Fruit fly (Drosophila melanogaster) whole organism, embryonic: ENCODE data around the gene CG10589.
A peak's percentile ranks its signal among the peaks of the same experiment; 100 is the strongest.

Experiments used
- Atf6 ChIP-seq: fragments of 200-800 bp; sonication (Bioruptor generic); IDR thresholded peaks from 2 replicates; pipeline ENCODE4 v1.3.6; 2022; ENCODE audit warnings: missing biosample characterization, missing genetic modification characterization
- CG12942 ChIP-seq: fragments of 200-800 bp; sonication (Bioruptor generic); optimal IDR thresholded peaks from 3 replicates; lab custom pipeline; 2016; ENCODE audit warnings: missing biosample characterization, missing genetic modification characterization
- CG14050 ChIP-seq: fragments of 200-800 bp; sonication (Bioruptor generic); IDR thresholded peaks from 3 replicates; pipeline ENCODE4 v1.3.6; 2022; ENCODE audit warnings: missing biosample characterization, missing genetic modification characterization
- CG14667 ChIP-seq: fragments of 200-800 bp; sonication (Bioruptor generic); IDR thresholded peaks from 2 replicates; pipeline ENCODE4 v1.3.6; 2022; ENCODE audit warnings: missing biosample characterization, missing genetic modification characterization
- CG15479 ChIP-seq: fragments of 200-800 bp; sonication (Bioruptor generic); optimal IDR thresholded peaks from 3 replicates; lab custom pipeline; 2019; ENCODE audit warnings: missing biosample characterization, mild to moderate bottlenecking, missing genetic modification characterization, moderate library complexity
- CG15696 ChIP-seq: fragments of 200-800 bp; sonication (Bioruptor generic); optimal IDR thresholded peaks from 2 replicates; lab custom pipeline; 2019; ENCODE audit warnings: missing biosample characterization, mild to moderate bottlenecking, missing genetic modification characterization, moderate library complexity
- CG1647 ChIP-seq: fragments of 200-800 bp; sonication (Bioruptor generic); optimal IDR thresholded peaks from 3 replicates; lab custom pipeline; 2016; ENCODE audit warnings: missing biosample characterization, missing genetic modification characterization
- CG17186 ChIP-seq: fragments of 200-800 bp; sonication (Bioruptor generic); optimal IDR thresholded peaks from 3 replicates; lab custom pipeline; 2017; ENCODE audit warnings: missing biosample characterization, missing genetic modification reagents, missing genetic modification characterization
- CG17328 ChIP-seq: fragments of 200-800 bp; sonication (Bioruptor generic); IDR thresholded peaks from 2 replicates; pipeline ENCODE4 v1.3.6; 2022; ENCODE audit warnings: missing biosample characterization, missing genetic modification characterization
- CG17361 ChIP-seq: fragments of 200-800 bp; sonication (Bioruptor generic); IDR thresholded peaks from 3 replicates; pipeline ENCODE4 v1.3.6; 2022; ENCODE audit warnings: missing biosample characterization, missing genetic modification characterization
- CG17829 ChIP-seq: fragments of 200-800 bp; optimal IDR thresholded peaks from 2 replicates; lab custom pipeline; 2019; ENCODE audit warnings: missing biosample characterization, mild to moderate bottlenecking, missing genetic modification characterization, moderate library complexity
- CG33213 ChIP-seq: fragments of 200-800 bp; sonication (Bioruptor generic); optimal IDR thresholded peaks from 3 replicates; lab custom pipeline; 2016; ENCODE audit warnings: missing biosample characterization, missing genetic modification characterization
- CG3407 ChIP-seq: fragments of 200-800 bp; sonication (Bioruptor generic); optimal IDR thresholded peaks from 2 replicates; lab custom pipeline; 2018; ENCODE audit warnings: missing biosample characterization, mild to moderate bottlenecking, missing genetic modification characterization
- CG34224 ChIP-seq: fragments of 200-800 bp; sonication (Bioruptor generic); IDR thresholded peaks from 3 replicates; pipeline ENCODE4 v1.3.6; 2022; ENCODE audit warnings: missing biosample characterization, missing genetic modification characterization; ENCODE audit not compliant: partially characterized antibody
- CG3995 ChIP-seq: fragments of 200-800 bp; sonication (Bioruptor generic); optimal IDR thresholded peaks from 3 replicates; lab custom pipeline; 2016; ENCODE audit warnings: missing biosample characterization, missing genetic modification characterization
- CG5953 ChIP-seq: fragments of 200-800 bp; sonication (Bioruptor generic); IDR thresholded peaks from 2 replicates; pipeline ENCODE4 v1.3.6; 2022; ENCODE audit warnings: missing biosample characterization, missing genetic modification characterization
- CG7357 ChIP-seq: fragments of 200-800 bp; sonication (Bioruptor generic); IDR thresholded peaks from 3 replicates; pipeline ENCODE4 v1.3.6; 2022; ENCODE audit warnings: missing biosample characterization, missing genetic modification characterization
- CG7745 ChIP-seq: fragments of 200-800 bp; sonication (Bioruptor generic); optimal IDR thresholded peaks from 2 replicates; lab custom pipeline; 2018; ENCODE audit warnings: missing biosample characterization, mild to moderate bottlenecking, missing genetic modification characterization, moderate library complexity
- CG7963 ChIP-seq: fragments of 200-800 bp; sonication (Bioruptor generic); IDR thresholded peaks from 3 replicates; pipeline ENCODE4 v1.3.6; 2022; ENCODE audit warnings: missing biosample characterization, missing genetic modification characterization; ENCODE audit not compliant: partially characterized antibody
- CG7987 ChIP-seq: fragments of 200-800 bp; sonication (Bioruptor generic); optimal IDR thresholded peaks from 2 replicates; lab custom pipeline; 2018; ENCODE audit warnings: missing biosample characterization, mild to moderate bottlenecking, missing genetic modification characterization, moderate library complexity
- CG9797 ChIP-seq: fragments of 200-800 bp; sonication (Bioruptor generic); optimal IDR thresholded peaks from 3 replicates; lab custom pipeline; 2018; ENCODE audit warnings: missing biosample characterization, mild to moderate bottlenecking, missing genetic modification characterization
- D19A ChIP-seq: fragments of 200-800 bp; optimal IDR thresholded peaks from 3 replicates; lab custom pipeline; 2019; ENCODE audit warnings: missing biosample characterization, mild to moderate bottlenecking, missing genetic modification characterization, moderate library complexity
- Dad ChIP-seq: fragments of 200-800 bp; sonication (Bioruptor generic); optimal IDR thresholded peaks from 3 replicates; lab custom pipeline; 2016; ENCODE audit warnings: missing biosample characterization, missing genetic modification characterization
- Dip3 ChIP-seq: fragments of 200-800 bp; sonication (Bioruptor generic); optimal IDR thresholded peaks from 3 replicates; lab custom pipeline; 2016; ENCODE audit warnings: missing biosample characterization, missing genetic modification characterization
- E2f2 ChIP-seq: fragments of 200-800 bp; sonication (Bioruptor generic); IDR thresholded peaks from 2 replicates; pipeline ENCODE4 v1.3.6; 2022; ENCODE audit warnings: missing biosample characterization, missing genetic modification characterization
- H2.0 ChIP-seq: fragments of 200-800 bp; sonication (Bioruptor generic); IDR thresholded peaks from 2 replicates; pipeline ENCODE4 v1.3.6; 2022; ENCODE audit warnings: missing biosample characterization, missing genetic modification characterization
- Hr78 ChIP-seq, 2 experiments: fragments of 200-800 bp in 1 of 2; fragments of >200 bp in 1 of 2; sonication (Bioruptor generic) in 1 of 2; optimal IDR thresholded peaks; 2 replicates each; lab custom pipeline; 2017 to 2019; ENCODE audit warnings: missing biosample characterization in 2 of 2, missing genetic modification characterization in 2 of 2, mild to moderate bottlenecking in 1 of 2, moderate library complexity in 1 of 2
- Meics ChIP-seq: fragments of 200-800 bp; sonication (Bioruptor generic); optimal IDR thresholded peaks from 2 replicates; lab custom pipeline; 2017; ENCODE audit warnings: missing biosample characterization, mild to moderate bottlenecking, missing genetic modification characterization
- NC2β ChIP-seq: fragments of 200-800 bp; sonication (Bioruptor generic); optimal IDR thresholded peaks from 2 replicates; lab custom pipeline; 2016; ENCODE audit warnings: missing biosample characterization, missing genetic modification characterization
- Nf-YB ChIP-seq: fragments of 200-800 bp; sonication (Bioruptor generic); optimal IDR thresholded peaks from 3 replicates; lab custom pipeline; 2019; ENCODE audit warnings: missing biosample characterization, mild to moderate bottlenecking, missing genetic modification characterization, moderate library complexity
- Stat92E ChIP-seq, 3 experiments: fragments of >200 bp in 2 of 3; fragments of 200-800 bp in 1 of 3; sonication (Bioruptor generic) in 1 of 3; optimal IDR thresholded peaks; 2 replicates each; lab custom pipeline; 2017 to 2019; ENCODE audit warnings: missing biosample characterization in 3 of 3, missing genetic modification characterization in 3 of 3, mild to moderate bottlenecking in 1 of 3, moderate library complexity in 1 of 3
- ac ChIP-seq: fragments of 200-800 bp; sonication (Bioruptor generic); optimal IDR thresholded peaks from 3 replicates; lab custom pipeline; 2017; ENCODE audit warnings: missing biosample characterization, mild to moderate bottlenecking, missing genetic modification characterization
- al ChIP-seq: fragments of 200-800 bp; sonication (Bioruptor generic); IDR thresholded peaks from 2 replicates; pipeline ENCODE4 v1.3.6; 2022; ENCODE audit warnings: missing biosample characterization, missing genetic modification characterization
- crc ChIP-seq: fragments of 200-800 bp; sonication (Bioruptor generic); optimal IDR thresholded peaks from 2 replicates; lab custom pipeline; 2016; ENCODE audit warnings: missing biosample characterization, missing genetic modification characterization
- cwo ChIP-seq: fragments of 200-800 bp; sonication (Bioruptor generic); optimal IDR thresholded peaks from 3 replicates; lab custom pipeline; 2017; ENCODE audit warnings: missing biosample characterization, missing genetic modification characterization, mild to moderate bottlenecking, moderate library complexity, missing genetic modification reagents
- dmrt11E ChIP-seq: fragments of 200-800 bp; sonication (Bioruptor generic); optimal IDR thresholded peaks from 3 replicates; lab custom pipeline; 2018; ENCODE audit warnings: missing biosample characterization, mild to moderate bottlenecking, missing genetic modification characterization, moderate library complexity
- dpn ChIP-seq, 2 experiments: fragments of 200-800 bp; sonication (Bioruptor generic); optimal IDR thresholded peaks; 3 replicates each; lab custom pipeline; 2016; ENCODE audit warnings: missing biosample characterization in 2 of 2, missing genetic modification characterization in 2 of 2
- en ChIP-seq: fragments of 200-800 bp; sonication (Bioruptor generic); optimal IDR thresholded peaks from 2 replicates; lab custom pipeline; 2016; ENCODE audit warnings: missing biosample characterization, missing genetic modification characterization
- eve ChIP-seq, 2 experiments: fragments of >200 bp; optimal IDR thresholded peaks; 2 replicates each; lab custom pipeline; 2017; ENCODE audit warnings: missing biosample characterization in 2 of 2, missing genetic modification characterization in 2 of 2
- ewg ChIP-seq: fragments of 200-800 bp; sonication (Bioruptor generic); optimal IDR thresholded peaks from 3 replicates; lab custom pipeline; 2017; ENCODE audit warnings: mild to moderate bottlenecking, missing biosample characterization, missing genetic modification reagents, missing genetic modification characterization
- gfzf ChIP-seq: fragments of 200-800 bp; sonication (Bioruptor generic); optimal IDR thresholded peaks from 2 replicates; lab custom pipeline; 2016; ENCODE audit warnings: missing biosample characterization, mild to moderate bottlenecking, missing genetic modification characterization, moderate library complexity
- jumu ChIP-seq: fragments of 200-800 bp; sonication (Bioruptor generic); optimal IDR thresholded peaks from 3 replicates; lab custom pipeline; 2016; ENCODE audit warnings: missing biosample characterization, missing genetic modification characterization
- ken ChIP-seq: fragments of 200-800 bp; sonication (Bioruptor generic); IDR thresholded peaks from 3 replicates; pipeline ENCODE4 v1.3.6; 2022; ENCODE audit warnings: missing biosample characterization, missing genetic modification characterization
- pan ChIP-seq, 4 experiments: fragments of >200 bp in 3 of 4; fragments of 200-800 bp in 1 of 4; sonication (Bioruptor generic) in 1 of 4; optimal IDR thresholded peaks in 3 of 4; IDR thresholded peaks in 1 of 4; 2 replicates each; pipeline versions ENCODE4 v1.3.6 to Lab custom; 2017 to 2022; ENCODE audit warnings: missing biosample characterization in 2 of 4, missing genetic modification characterization in 2 of 4, mixed read lengths in 1 of 4
- pum ChIP-seq: fragments of 200-800 bp; sonication (Bioruptor generic); optimal IDR thresholded peaks from 2 replicates; lab custom pipeline; 2016; ENCODE audit warnings: missing biosample characterization, missing genetic modification characterization
- row ChIP-seq: fragments of 200-800 bp; sonication (Bioruptor generic); IDR thresholded peaks from 3 replicates; pipeline ENCODE4 v1.3.6; 2022; ENCODE audit warnings: missing biosample characterization, missing genetic modification characterization
- slou ChIP-seq: fragments of 200-800 bp; sonication (Bioruptor generic); optimal IDR thresholded peaks from 3 replicates; lab custom pipeline; 2016; ENCODE audit warnings: missing biosample characterization, missing genetic modification characterization
- sqz ChIP-seq: fragments of 200-800 bp; sonication (Bioruptor generic); optimal IDR thresholded peaks from 3 replicates; lab custom pipeline; 2018; ENCODE audit warnings: missing biosample characterization, mild to moderate bottlenecking, missing genetic modification characterization
- trh ChIP-seq: fragments of 200-800 bp; sonication (Bioruptor generic); optimal IDR thresholded peaks from 2 replicates; lab custom pipeline; 2016; ENCODE audit warnings: missing biosample characterization, missing genetic modification characterization

CG10589 gene

dm6 chr3L:20930059-20930785 is 2.6 kb downstream of the CG10589 start (continued):
- TF ChIP-seq CG7963 (GFP tag; lab: Robert Waterston, UW) (no peak), CG5953 (GFP tag; lab: Robert Waterston, UW) (no peak), CG14050 (no peak), Meics (no peak), CG33213 (GFP tag; lab: Kevin White, UChicago) (no peak), ewg (GFP tag; lab: Kevin White, UChicago) (peak; percentile 36), CG17186 (GFP tag; lab: Kevin White, UChicago) (no peak), CG12942 (GFP tag; lab: Kevin White, UChicago) (no peak), D19A (tag; lab: Kevin White, UChicago) (peak; percentile 71), CG3407 (GFP tag; lab: Kevin White, UChicago) (peak; percentile 58), trh (GFP tag; lab: Kevin White, UChicago) (no peak), jumu (GFP tag; lab: Kevin White, UChicago) (no peak), pum (GFP tag; lab: Kevin White, UChicago) (no peak), NC2β (GFP tag; lab: Kevin White, UChicago) (no peak), CG17328 (GFP tag; lab: Robert Waterston, UW) (no peak), sqz (GFP tag; lab: Kevin White, UChicago) (no peak), cwo (GFP tag; lab: Kevin White, UChicago) (no peak), row (0 out of 3 replicates have a peak, but pooled peaks have one; percentile 15), al (no peak), CG9797 (GFP tag; lab: Kevin White, UChicago) (no peak), slou (GFP tag; lab: Kevin White, UChicago) (no peak), Atf6 (GFP tag; lab: Robert Waterston, UW) (no peak), CG7987 (GFP tag; lab: Kevin White, UChicago) (no peak), ken (GFP tag; lab: Robert Waterston, UW) (no peak), CG3995 (GFP tag; lab: Kevin White, UChicago) (no peak), CG14667 (GFP tag; lab: Robert Waterston, UW) (no peak; the same call in 1 of the 2 replicates), Dip3 (GFP tag; lab: Kevin White, UChicago) (no peak), CG7745 (tag; lab: Kevin White, UChicago) (peak; percentile 63), CG17361 (peak; percentile 82), CG34224 (GFP tag; lab: Robert Waterston, UW) (no peak), CG15696 (peak; percentile 41), CG15479 (GFP tag; lab: Kevin White, UChicago) (no peak), gfzf (GFP tag; lab: Kevin White, UChicago) (no peak), en (GFP tag; lab: Kevin White, UChicago) (no peak), dpn (GFP tag; optimal IDR thresholded peaks at IDR 0.05; lab: Kevin White, UChicago) (peak in 1 of 2 experiments; percentile 15), crc (GFP tag; lab: Kevin White, UChicago) (no peak), CG1647 (GFP tag; lab: Kevin White, UChicago) (no peak), Stat92E (GFP tag; optimal IDR thresholded peaks at IDR 0.05; lab: Kevin White, UChicago) (no peak), Hr78 (GFP tag; optimal IDR thresholded peaks at IDR 0.05; lab: Kevin White, UChicago) (no peak), ac (GFP tag; lab: Kevin White, UChicago) (no peak), CG17829 (tag; lab: Kevin White, UChicago) (peak; percentile 62), E2f2 (GFP tag; lab: Robert Waterston, UW) (no peak), CG7357 (GFP tag; lab: Robert Waterston, UW) (no peak), H2.0 (GFP tag; lab: Robert Waterston, UW) (no peak), Nf-YB (GFP tag; lab: Kevin White, UChicago) (peak; percentile 24), dmrt11E (tag; lab: Kevin White, UChicago) (peak; percentile 82), pan (optimal IDR thresholded peaks at IDR 0.05; lab: Kevin White, UChicago) (no peak), pan (GFP tag; optimal IDR thresholded peaks at IDR 0.05 in 1 of 2, IDR thresholded peaks at IDR 0.05 in 1 of 2) (no peak), eve (GFP tag; optimal IDR thresholded peaks at IDR 0.05; lab: Kevin White, UChicago) (no peak), Dad (GFP tag; lab: Kevin White, UChicago) (no peak)
